Worm (Caenorhabditis elegans): Measurements from ENCODE around the gene ttr-54.

The ttr-54 gene

ce11 chrIV:10157489-10158088 lies 2.0 kb downstream of the ttr-54 start, which contains the start of gene ttr-53:
ttr-53 (plus strand) TSS chrIV:10158038.
- no peak for TF ChIP-seq nhr-12 (tag; optimal IDR thresholded peaks at IDR 0.05)
- no peak for TF ChIP-seq sptf-1 (tag; optimal IDR thresholded peaks at IDR 0.05)
- TF ChIP-seq elt-3 (tag; optimal IDR thresholded peaks at IDR 0.05): no peak
- no peak for TF ChIP-seq sox-4 (tag; optimal IDR thresholded peaks at IDR 0.05)
- no peak for TF ChIP-seq hpl-2 (GFP tag; optimal IDR thresholded peaks at IDR 0.05)
- no peak for TF ChIP-seq elt-2 (tag; optimal IDR thresholded peaks at IDR 0.05)
- TF ChIP-seq lin-13 (GFP tag; optimal IDR thresholded peaks at IDR 0.05): no peak
- no peak for TF ChIP-seq dpl-1 (GFP tag; optimal IDR thresholded peaks at IDR 0.05)
- TF ChIP-seq nhr-84 (tag; optimal IDR thresholded peaks at IDR 0.05): no peak
- no peak for TF ChIP-seq hlh-4 (tag; optimal IDR thresholded peaks at IDR 0.05)
- TF ChIP-seq mef-2 (tag; optimal IDR thresholded peaks at IDR 0.05): no peak
- TF ChIP-seq nhr-237 (tag; optimal IDR thresholded peaks at IDR 0.05): no peak
- no peak for TF ChIP-seq irx-1 (tag; optimal IDR thresholded peaks at IDR 0.05)
- no peak for TF ChIP-seq efl-1 (optimal IDR thresholded peaks at IDR 0.05)
- TF ChIP-seq efl-1 (GFP tag; optimal IDR thresholded peaks at IDR 0.05 in 1 of 2): no peak
- TF ChIP-seq nhr-11 (tag; optimal IDR thresholded peaks at IDR 0.05): no peak
- no peak for TF ChIP-seq pax-3 (tag; optimal IDR thresholded peaks at IDR 0.05)
- TF ChIP-seq unc-130 (tag; optimal IDR thresholded peaks at IDR 0.05): no peak
- TF ChIP-seq tlp-1 (tag; optimal IDR thresholded peaks at IDR 0.05): no peak
- no peak for TF ChIP-seq hlh-17 (GFP tag; optimal IDR thresholded peaks at IDR 0.05; ENCODE audit: borderline replicate concordance)

DNA sequence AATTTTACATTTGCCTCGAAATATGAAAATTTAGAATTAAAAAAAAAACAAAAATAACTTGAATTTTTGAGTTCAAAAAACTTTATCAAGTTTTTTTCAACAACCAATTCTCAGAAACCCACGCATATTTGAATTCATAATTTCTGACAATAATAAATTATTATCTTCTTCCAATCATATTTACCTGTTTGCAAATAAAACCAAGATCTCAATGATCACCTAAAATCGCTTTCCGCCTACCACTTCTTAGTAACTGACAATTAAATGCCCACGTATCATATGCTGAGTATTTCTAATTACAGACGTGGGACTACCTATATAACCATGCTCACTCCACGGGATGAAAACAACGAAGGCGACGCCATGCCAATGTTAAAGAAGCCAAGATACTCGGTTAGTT lies 6.1 kb downstream of the ttr-54 start, which contains the start of gene pps-1:
TSS of gene pps-1 (plus strand) at position 301 of the 400 bp plus-strand sequence.
- no peak for TF ChIP-seq fos-1 (tag; optimal IDR thresholded peaks at IDR 0.05)
- peak; percentile 25 for TF ChIP-seq pax-3 (tag; optimal IDR thresholded peaks at IDR 0.05)
- TF ChIP-seq fkh-8 (tag; optimal IDR thresholded peaks at IDR 0.05): peak; percentile 6
- no peak for TF ChIP-seq nhr-84 (tag; optimal IDR thresholded peaks at IDR 0.05)

DNA sequence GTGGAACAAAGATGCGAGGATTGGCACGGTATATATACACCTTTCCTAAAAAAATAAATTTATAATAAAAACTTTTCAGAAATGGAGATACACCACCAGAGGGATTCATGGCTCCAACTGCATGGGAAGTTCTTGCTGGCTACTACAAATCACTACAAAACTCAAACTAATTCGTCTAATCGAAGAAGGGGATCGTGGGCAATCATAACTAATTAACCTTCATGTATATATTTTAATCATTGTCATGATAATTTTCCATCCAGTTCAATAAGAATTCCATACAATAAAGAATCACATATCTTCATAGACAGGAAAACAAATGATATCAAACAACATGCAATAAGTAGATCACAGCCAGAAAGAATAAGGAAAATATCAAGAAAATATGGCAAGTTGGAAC lies 8.5 kb downstream of the ttr-54 start:
- TF ChIP-seq irx-1 (tag; optimal IDR thresholded peaks at IDR 0.05) (no peak), nhr-71 (tag; optimal IDR thresholded peaks at IDR 0.05) (no peak), mdl-1 (tag; optimal IDR thresholded peaks at IDR 0.05) (no peak), snu-23 (GFP tag; optimal IDR thresholded peaks at IDR 0.05) (no peak), isw-1 (GFP tag; IDR thresholded peaks at IDR 0.05) (no peak), pqm-1 (tag; optimal IDR thresholded peaks at IDR 0.05) (no peak)

DNA sequence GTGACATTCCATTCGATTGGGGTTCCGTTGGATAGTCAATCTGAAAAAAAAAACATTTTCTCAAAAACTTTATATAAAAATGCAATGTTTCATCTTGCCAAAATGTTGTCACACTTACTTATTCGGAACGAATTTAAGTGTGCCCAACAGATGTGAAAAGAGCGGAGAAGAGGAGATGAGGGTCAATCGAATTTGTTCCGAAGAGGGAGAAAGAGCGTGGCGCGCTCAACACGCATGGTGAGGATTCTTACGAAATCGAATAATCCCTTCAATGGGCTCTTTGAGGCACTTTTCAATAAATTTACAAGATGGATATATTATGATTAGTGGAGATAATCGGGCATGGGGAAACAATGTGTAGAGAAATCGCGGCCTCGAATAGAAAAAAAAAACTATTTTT lies 15.2 kb downstream of the ttr-54 start:
- TF ChIP-seq nhr-71 (tag; optimal IDR thresholded peaks at IDR 0.05) (peak; percentile 21), fkh-10 (GFP tag; optimal IDR thresholded peaks at IDR 0.05) (peak; percentile 92), zip-4 (GFP tag; optimal IDR thresholded peaks at IDR 0.05) (no peak), egl-27 (tag; optimal IDR thresholded peaks at IDR 0.05) (no peak), ceh-90 (tag; optimal IDR thresholded peaks at IDR 0.05) (no peak), lin-14 (GFP tag; optimal IDR thresholded peaks at IDR 0.05) (peak; percentile 84), ces-1 (GFP tag; optimal IDR thresholded peaks at IDR 0.05) (peak; percentile 38), rnt-1 (tag; optimal IDR thresholded peaks at IDR 0.05) (no peak)

DNA sequence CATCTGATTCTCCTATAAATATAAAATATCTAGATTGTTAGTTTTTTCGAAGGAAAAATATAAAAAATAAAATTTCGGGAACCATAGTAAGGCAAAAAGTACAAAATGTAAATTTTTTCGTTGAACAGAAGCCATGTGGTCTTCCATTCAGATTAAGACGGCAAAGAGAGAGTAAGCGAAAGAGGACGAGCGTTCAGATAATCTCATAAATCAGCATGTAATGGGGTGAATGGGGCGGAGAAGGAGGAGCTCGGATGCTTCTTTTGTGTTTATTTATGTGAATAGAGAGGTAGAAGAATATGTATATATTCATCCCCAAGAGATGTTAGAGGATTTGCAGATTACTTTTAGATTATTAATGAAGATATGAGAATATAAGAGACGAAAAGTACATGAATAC lies 18.8 kb downstream of the ttr-54 start, which contains the start of gene pxf-1:
TSS of gene pxf-1 (minus strand) at position 14 of the 400 bp plus-strand sequence.
- TF ChIP-seq aha-1 (tag; optimal IDR thresholded peaks at IDR 0.05): no peak
- no peak for TF ChIP-seq ztf-4 (tag; optimal IDR thresholded peaks at IDR 0.05)
- no peak for TF ChIP-seq tlp-1 (tag; optimal IDR thresholded peaks at IDR 0.05)
- no peak for TF ChIP-seq C16A3.4 (tag; optimal IDR thresholded peaks at IDR 0.05)
- no peak for TF ChIP-seq fkh-10 (GFP tag; optimal IDR thresholded peaks at IDR 0.05)
- no peak for TF ChIP-seq ceh-8 (GFP tag; optimal IDR thresholded peaks at IDR 0.05)
- TF ChIP-seq lin-13 (GFP tag; optimal IDR thresholded peaks at IDR 0.05): no peak
- TF ChIP-seq sox-4 (tag; optimal IDR thresholded peaks at IDR 0.05): no peak
- no peak for TF ChIP-seq nhr-28 (tag; optimal IDR thresholded peaks at IDR 0.05)
- TF ChIP-seq ztf-11 (tag; optimal IDR thresholded peaks at IDR 0.05): no peak
- TF ChIP-seq nhr-84 (tag; optimal IDR thresholded peaks at IDR 0.05): no peak
- TF ChIP-seq rnt-1 (tag; optimal IDR thresholded peaks at IDR 0.05): no peak
- no peak for TF ChIP-seq mdl-1 (tag; optimal IDR thresholded peaks at IDR 0.05)
- TF ChIP-seq ceh-82 (tag; optimal IDR thresholded peaks at IDR 0.05): no peak
- TF ChIP-seq jun-1 (tag; optimal IDR thresholded peaks at IDR 0.05): no peak

Data from whole organism, L1 larva.